Fruit fly (Drosophila melanogaster) whole organism, embryonic: Measurements from ENCODE around the gene CG11920.

Source experiments
- ATbp ChIP-seq: fragments of 200-800 bp; sonication (Bioruptor generic); optimal IDR thresholded peaks from 2 replicates; lab custom pipeline; 2017; ENCODE audit warnings: missing biosample characterization, mild to moderate bottlenecking, missing genetic modification characterization, missing genetic modification reagents
- Atf-2 ChIP-seq: fragments of 200-800 bp; sonication (Bioruptor generic); optimal IDR thresholded peaks from 2 replicates; lab custom pipeline; 2016; ENCODE audit warnings: missing biosample characterization, missing genetic modification characterization
- CG10147 ChIP-seq: fragments of 200-800 bp; sonication (Bioruptor generic); optimal IDR thresholded peaks from 2 replicates; lab custom pipeline; 2019; ENCODE audit warnings: missing biosample characterization, mild to moderate bottlenecking, missing genetic modification characterization, moderate library complexity
- CG10209 ChIP-seq: fragments of 200-800 bp; sonication (Bioruptor generic); optimal IDR thresholded peaks from 3 replicates; lab custom pipeline; 2017; ENCODE audit warnings: missing biosample characterization, mild to moderate bottlenecking, missing genetic modification characterization, missing genetic modification reagents
- CG11695 ChIP-seq: fragments of 200-800 bp; sonication (Bioruptor generic); IDR thresholded peaks from 3 replicates; pipeline ENCODE4 v1.3.6; 2022; ENCODE audit warnings: missing biosample characterization, missing genetic modification characterization
- CG1233 ChIP-seq: fragments of 200-800 bp; sonication (Bioruptor generic); optimal IDR thresholded peaks from 4 replicates; lab custom pipeline; 2018; ENCODE audit warnings: missing biosample characterization, mild to moderate bottlenecking, missing genetic modification characterization
- CG18476 ChIP-seq: fragments of 200-800 bp; sonication (Bioruptor generic); optimal IDR thresholded peaks from 2 replicates; lab custom pipeline; 2016; ENCODE audit warnings: missing biosample characterization, mild to moderate bottlenecking, missing genetic modification characterization
- CG2875 ChIP-seq: fragments of 200-800 bp; sonication (Bioruptor generic); optimal IDR thresholded peaks from 2 replicates; lab custom pipeline; 2017; ENCODE audit warnings: missing biosample characterization, mild to moderate bottlenecking, missing genetic modification characterization, missing genetic modification reagents
- CG30020 ChIP-seq: fragments of 200-800 bp; optimal IDR thresholded peaks from 2 replicates; lab custom pipeline; 2019; ENCODE audit warnings: missing biosample characterization, mild to moderate bottlenecking, missing genetic modification characterization, moderate library complexity
- CG30431 ChIP-seq: fragments of 200-800 bp; sonication (Bioruptor generic); optimal IDR thresholded peaks from 2 replicates; lab custom pipeline; 2017; ENCODE audit warnings: missing biosample characterization, missing genetic modification characterization
- CG32532 ChIP-seq: fragments of 200-800 bp; sonication (Bioruptor generic); IDR thresholded peaks from 2 replicates; pipeline ENCODE4 v1.3.6; 2022; ENCODE audit warnings: missing biosample characterization, missing genetic modification characterization
- CG3847 ChIP-seq: fragments of 200-800 bp; sonication (Bioruptor generic); IDR thresholded peaks from 2 replicates; pipeline ENCODE4 v1.3.6; 2022; ENCODE audit warnings: missing biosample characterization, missing genetic modification characterization
- CG43689 ChIP-seq: fragments of 200-800 bp; sonication (Bioruptor generic); IDR thresholded peaks from 2 replicates; pipeline ENCODE4 v1.3.6; 2022; ENCODE audit warnings: missing biosample characterization, missing genetic modification characterization
- CG4617 ChIP-seq: fragments of 200-800 bp; sonication (Bioruptor generic); optimal IDR thresholded peaks from 3 replicates; lab custom pipeline; 2016; ENCODE audit warnings: missing biosample characterization, missing genetic modification characterization, borderline replicate concordance
- CG4707 ChIP-seq: fragments of 200-800 bp; sonication (Bioruptor generic); optimal IDR thresholded peaks from 2 replicates; lab custom pipeline; 2018; ENCODE audit warnings: missing biosample characterization, mild to moderate bottlenecking, missing genetic modification characterization, moderate library complexity
- CG5180 ChIP-seq: fragments of 200-800 bp; sonication (Bioruptor generic); optimal IDR thresholded peaks from 3 replicates; lab custom pipeline; 2017; ENCODE audit warnings: missing biosample characterization, missing genetic modification characterization, mild to moderate bottlenecking, moderate library complexity, missing genetic modification reagents
- CG5245 ChIP-seq: fragments of 200-800 bp; sonication (Bioruptor generic); optimal IDR thresholded peaks from 3 replicates; lab custom pipeline; 2016; ENCODE audit warnings: missing biosample characterization, missing genetic modification characterization
- CG6254 ChIP-seq: fragments of 200-800 bp; sonication (Bioruptor generic); optimal IDR thresholded peaks from 3 replicates; lab custom pipeline; 2017; ENCODE audit warnings: mild to moderate bottlenecking, missing biosample characterization, missing genetic modification reagents, missing genetic modification characterization
- CG6813 ChIP-seq: fragments of 200-800 bp; sonication (Bioruptor generic); optimal IDR thresholded peaks from 2 replicates; lab custom pipeline; 2017; ENCODE audit warnings: missing biosample characterization, missing genetic modification characterization, mild to moderate bottlenecking, moderate library complexity, missing genetic modification reagents
- CG8478 ChIP-seq: fragments of >200 bp; optimal IDR thresholded peaks from 2 replicates; lab custom pipeline; 2018
- CG9609 ChIP-seq: fragments of 200-800 bp; sonication (Bioruptor generic); optimal IDR thresholded peaks from 3 replicates; lab custom pipeline; 2016; ENCODE audit warnings: missing biosample characterization, missing genetic modification characterization
- Dll ChIP-seq: fragments of 200-800 bp; sonication (Bioruptor generic); IDR thresholded peaks from 4 replicates; pipeline ENCODE4 v1.3.6; 2022; ENCODE audit warnings: missing biosample characterization, missing genetic modification characterization; ENCODE audit not compliant: partially characterized antibody
- Fer3 ChIP-seq: fragments of 200-800 bp; sonication (Bioruptor generic); optimal IDR thresholded peaks from 2 replicates; lab custom pipeline; 2018; ENCODE audit warnings: missing biosample characterization, mild to moderate bottlenecking, missing genetic modification characterization, moderate library complexity
- H2.0 ChIP-seq: fragments of 200-800 bp; sonication (Bioruptor generic); IDR thresholded peaks from 2 replicates; pipeline ENCODE4 v1.3.6; 2022; ENCODE audit warnings: missing biosample characterization, missing genetic modification characterization
- HmgD ChIP-seq: fragments of 200-800 bp; sonication (Bioruptor generic); optimal IDR thresholded peaks from 3 replicates; lab custom pipeline; 2016; ENCODE audit warnings: missing biosample characterization, missing genetic modification characterization
- HmgZ ChIP-seq: fragments of 200-800 bp; sonication (Bioruptor generic); optimal IDR thresholded peaks from 2 replicates; lab custom pipeline; 2018; ENCODE audit warnings: missing biosample characterization, mild to moderate bottlenecking, missing genetic modification characterization
- Sox102F ChIP-seq: fragments of 200-800 bp; sonication (Bioruptor generic); optimal IDR thresholded peaks from 2 replicates; lab custom pipeline; 2018; ENCODE audit warnings: missing biosample characterization, mild to moderate bottlenecking, missing genetic modification characterization, moderate library complexity
- Sry-δ ChIP-seq: fragments of 200-800 bp; sonication (Bioruptor generic); optimal IDR thresholded peaks from 2 replicates; lab custom pipeline; 2016; ENCODE audit warnings: missing biosample characterization, missing genetic modification characterization
- Usf ChIP-seq: fragments of 200-800 bp; sonication (Bioruptor generic); optimal IDR thresholded peaks from 2 replicates; lab custom pipeline; 2017; ENCODE audit warnings: missing genotype, missing biosample characterization, missing genetic modification characterization
- ab ChIP-seq: fragments of 200-800 bp; sonication (Bioruptor generic); optimal IDR thresholded peaks from 2 replicates; lab custom pipeline; 2016; ENCODE audit warnings: missing biosample characterization, missing genetic modification characterization
- caup ChIP-seq: fragments of 200-800 bp; sonication (Bioruptor generic); optimal IDR thresholded peaks from 3 replicates; lab custom pipeline; 2017; ENCODE audit warnings: missing biosample characterization, mild to moderate bottlenecking, missing genetic modification characterization, moderate library complexity; ENCODE audit not compliant: severe bottlenecking
- cg ChIP-seq: fragments of 200-800 bp; sonication (Bioruptor generic); optimal IDR thresholded peaks from 3 replicates; lab custom pipeline; 2019; ENCODE audit warnings: missing biosample characterization, mild to moderate bottlenecking, missing genetic modification characterization, moderate library complexity
- chif ChIP-seq, 2 experiments: fragments of 200-800 bp; sonication (Bioruptor generic); optimal IDR thresholded peaks; 3 replicates each; lab custom pipeline; 2016; ENCODE audit warnings: missing biosample characterization in 2 of 2, missing genetic modification characterization in 2 of 2
- da ChIP-seq: fragments of 200-800 bp; sonication (Bioruptor generic); optimal IDR thresholded peaks from 2 replicates; lab custom pipeline; 2016; ENCODE audit warnings: missing biosample characterization, missing genetic modification characterization
- disco-r ChIP-seq: fragments of 200-800 bp; sonication (Bioruptor generic); optimal IDR thresholded peaks from 2 replicates; lab custom pipeline; 2016; ENCODE audit warnings: missing biosample characterization, missing genetic modification characterization
- fd96Cb ChIP-seq: fragments of 200-800 bp; sonication (Bioruptor generic); optimal IDR thresholded peaks from 2 replicates; lab custom pipeline; 2018; ENCODE audit warnings: missing biosample characterization, mild to moderate bottlenecking, missing genetic modification characterization, moderate library complexity
- her ChIP-seq: fragments of 200-800 bp; sonication (Bioruptor generic); optimal IDR thresholded peaks from 2 replicates; lab custom pipeline; 2016; ENCODE audit warnings: missing biosample characterization, missing genetic modification characterization
- inv ChIP-seq: fragments of 200-800 bp; sonication (Bioruptor generic); IDR thresholded peaks from 2 replicates; pipeline ENCODE4 v1.3.6; 2022; ENCODE audit warnings: missing biosample characterization, missing genetic modification characterization; ENCODE audit not compliant: partially characterized antibody
- mam ChIP-seq: fragments of 200-800 bp; sonication (Bioruptor generic); optimal IDR thresholded peaks from 3 replicates; lab custom pipeline; 2016; ENCODE audit warnings: missing biosample characterization, missing genetic modification characterization
- p53 ChIP-seq: fragments of 200-800 bp; sonication (Bioruptor generic); optimal IDR thresholded peaks from 2 replicates; lab custom pipeline; 2016; ENCODE audit warnings: missing biosample characterization, missing genetic modification characterization
- psq ChIP-seq: fragments of 200-800 bp; sonication (Bioruptor generic); optimal IDR thresholded peaks from 2 replicates; lab custom pipeline; 2017; ENCODE audit warnings: missing biosample characterization, missing genetic modification characterization
- pzg ChIP-seq: fragments of 200-800 bp; sonication (Bioruptor generic); optimal IDR thresholded peaks from 3 replicates; lab custom pipeline; 2018; ENCODE audit warnings: missing biosample characterization, mild to moderate bottlenecking, missing genetic modification characterization, moderate library complexity
- rib ChIP-seq: fragments of 200-800 bp; sonication (Bioruptor generic); IDR thresholded peaks from 2 replicates; pipeline ENCODE4 v1.3.6; 2022; ENCODE audit warnings: missing biosample characterization, missing genetic modification characterization
- scrt ChIP-seq: fragments of 200-800 bp; sonication (Bioruptor generic); optimal IDR thresholded peaks from 2 replicates; lab custom pipeline; 2018; ENCODE audit warnings: missing biosample characterization, mild to moderate bottlenecking, missing genetic modification characterization, moderate library complexity
- sima ChIP-seq: fragments of 200-800 bp; sonication (Bioruptor generic); optimal IDR thresholded peaks from 2 replicates; lab custom pipeline; 2016; ENCODE audit warnings: missing biosample characterization, missing genetic modification characterization
- sug ChIP-seq: fragments of 200-800 bp; optimal IDR thresholded peaks from 2 replicates; lab custom pipeline; 2019; ENCODE audit warnings: missing biosample characterization, mild to moderate bottlenecking, missing genetic modification characterization, moderate library complexity
- trem ChIP-seq: fragments of 200-800 bp; optimal IDR thresholded peaks from 3 replicates; lab custom pipeline; 2019; ENCODE audit warnings: missing biosample characterization, mild to moderate bottlenecking, missing genetic modification characterization, moderate library complexity
- twi ChIP-seq: fragments of 200-800 bp; optimal IDR thresholded peaks from 2 replicates; lab custom pipeline; 2019; ENCODE audit warnings: missing biosample characterization, mild to moderate bottlenecking, missing genetic modification characterization, moderate library complexity

The CG11920 gene

dm6 chr3R:25097486-25097885, 22.8 kb downstream of the CG11920 start, which contains the start of the genes CG33095 and CG33096 (continued):
- no peak for TF ChIP-seq CG43689 (GFP tag; lab: Robert Waterston, UW)
- TF ChIP-seq CG4617 (GFP tag; lab: Kevin White, UChicago): peak; percentile 84
- no peak for TF ChIP-seq ATbp
- TF ChIP-seq trem (tag; lab: Kevin White, UChicago): peak; percentile 35
- TF ChIP-seq CG5180 (GFP tag; lab: Kevin White, UChicago): no peak
- TF ChIP-seq CG30020 (tag; lab: Kevin White, UChicago): peak; percentile 83
- no peak for TF ChIP-seq sug (tag; lab: Kevin White, UChicago)
- TF ChIP-seq CG30431: no peak
- no peak for TF ChIP-seq fd96Cb
- TF ChIP-seq CG6254 (GFP tag; lab: Kevin White, UChicago): no peak
- TF ChIP-seq cg (GFP tag; lab: Kevin White, UChicago): peak; percentile 71
- TF ChIP-seq CG6813 (GFP tag; lab: Kevin White, UChicago): no peak
- TF ChIP-seq Dll (GFP tag; lab: Robert Waterston, UW): no peak
- TF ChIP-seq CG9609 (GFP tag; lab: Kevin White, UChicago): no peak
- TF ChIP-seq CG4707: no peak
- TF ChIP-seq sima (GFP tag; lab: Kevin White, UChicago): no peak
- no peak for TF ChIP-seq Fer3 (tag; lab: Kevin White, UChicago)
- no peak for TF ChIP-seq CG3847 (GFP tag; lab: Robert Waterston, UW)
- TF ChIP-seq twi (tag; lab: Kevin White, UChicago): no peak
- no peak for TF ChIP-seq p53 (GFP tag; lab: Kevin White, UChicago)
- no peak for TF ChIP-seq H2.0
- TF ChIP-seq disco-r (GFP tag; lab: Kevin White, UChicago): no peak
- no peak for TF ChIP-seq scrt (GFP tag; lab: Kevin White, UChicago)
- no peak for TF ChIP-seq CG2875 (GFP tag; lab: Kevin White, UChicago)
- peak; percentile 68 for TF ChIP-seq HmgZ (tag; lab: Kevin White, UChicago)
- no peak for TF ChIP-seq ab (GFP tag; lab: Kevin White, UChicago)
- no peak for TF ChIP-seq CG32532 (GFP tag; lab: Robert Waterston, UW)
- no peak for TF ChIP-seq CG8478 (lab: Kevin White, UChicago)
- no peak for TF ChIP-seq chif (GFP tag; optimal IDR thresholded peaks at IDR 0.05; lab: Kevin White, UChicago)
- no peak for TF ChIP-seq psq
- TF ChIP-seq CG5245 (GFP tag; lab: Kevin White, UChicago): no peak
- TF ChIP-seq HmgD (GFP tag; lab: Kevin White, UChicago): peak; percentile 7
- peak; percentile 38 for TF ChIP-seq Sry-δ
- TF ChIP-seq CG10209 (GFP tag; lab: Kevin White, UChicago): no peak
- TF ChIP-seq Usf (GFP tag; lab: Kevin White, UChicago): no peak
- TF ChIP-seq CG18476: no peak
- TF ChIP-seq CG1233 (GFP tag; lab: Kevin White, UChicago): no peak
- no peak for TF ChIP-seq inv
- TF ChIP-seq CG10147 (GFP tag; lab: Kevin White, UChicago): no peak
- no peak for TF ChIP-seq her (GFP tag; lab: Kevin White, UChicago)
- TF ChIP-seq CG11695 (GFP tag; lab: Robert Waterston, UW): 0 out of 3 replicates have a peak, but pooled peaks have one; percentile 10
- TF ChIP-seq rib (GFP tag; lab: Robert Waterston, UW): no peak
- TF ChIP-seq caup (GFP tag; lab: Kevin White, UChicago): no peak
- TF ChIP-seq Atf-2 (GFP tag; lab: Kevin White, UChicago): no peak
- TF ChIP-seq pzg (GFP tag; lab: Kevin White, UChicago): peak; percentile 76
- TF ChIP-seq da: no peak
- TF ChIP-seq Sox102F (GFP tag; lab: Kevin White, UChicago): no peak
- no peak for TF ChIP-seq mam (GFP tag; lab: Kevin White, UChicago)
